Fruit fly (Drosophila melanogaster) whole organism, embryonic: ENCODE results near the gene CG31431.

ENCODE experiments used
- Aef1 ChIP-seq: fragments of 200-800 bp; sonication (Bioruptor generic); IDR thresholded peaks from 3 replicates; pipeline ENCODE4 v1.3.6; 2022; ENCODE audit warnings: missing biosample characterization, missing genetic modification characterization
- Antp ChIP-seq: fragments of 200-800 bp; sonication (Bioruptor generic); optimal IDR thresholded peaks from 3 replicates; lab custom pipeline; 2016; ENCODE audit warnings: missing biosample characterization, missing genetic modification characterization
- Awh ChIP-seq: fragments of 200-800 bp; sonication (Bioruptor generic); IDR thresholded peaks from 2 replicates; pipeline ENCODE4, ENCODE4 v1.3.6; 2022; ENCODE audit warnings: missing biosample characterization, missing genetic modification characterization
- CG10959 ChIP-seq: fragments of 200-800 bp; sonication (Bioruptor generic); IDR thresholded peaks from 2 replicates; pipeline ENCODE4 v1.3.6; 2022; ENCODE audit warnings: missing biosample characterization, missing genetic modification characterization
- CG12219 ChIP-seq: fragments of 200-800 bp; sonication (Bioruptor generic); optimal IDR thresholded peaks from 3 replicates; lab custom pipeline; 2018; ENCODE audit warnings: missing biosample characterization, mild to moderate bottlenecking, missing genetic modification characterization
- CG1233 ChIP-seq: fragments of 200-800 bp; sonication (Bioruptor generic); optimal IDR thresholded peaks from 4 replicates; lab custom pipeline; 2018; ENCODE audit warnings: missing biosample characterization, mild to moderate bottlenecking, missing genetic modification characterization
- CG14441 ChIP-seq: fragments of 200-800 bp; sonication (Bioruptor generic); IDR thresholded peaks from 2 replicates; pipeline ENCODE4 v1.3.6; 2022; ENCODE audit warnings: missing biosample characterization, missing genetic modification characterization
- CG14860 ChIP-seq: fragments of 200-800 bp; sonication (Bioruptor generic); IDR thresholded peaks from 3 replicates; pipeline ENCODE4 v1.3.6; 2022; ENCODE audit warnings: missing biosample characterization, missing genetic modification characterization; ENCODE audit not compliant: partially characterized antibody
- CG15269 ChIP-seq: fragments of 200-800 bp; sonication (Bioruptor generic); optimal IDR thresholded peaks from 2 replicates; lab custom pipeline; 2018; ENCODE audit warnings: missing biosample characterization, mild to moderate bottlenecking, missing genetic modification characterization, moderate library complexity
- CG1647 ChIP-seq: fragments of 200-800 bp; sonication (Bioruptor generic); optimal IDR thresholded peaks from 3 replicates; lab custom pipeline; 2016; ENCODE audit warnings: missing biosample characterization, missing genetic modification characterization
- CG18476 ChIP-seq: fragments of 200-800 bp; sonication (Bioruptor generic); optimal IDR thresholded peaks from 2 replicates; lab custom pipeline; 2016; ENCODE audit warnings: missing biosample characterization, mild to moderate bottlenecking, missing genetic modification characterization
- CG3995 ChIP-seq: fragments of 200-800 bp; sonication (Bioruptor generic); optimal IDR thresholded peaks from 3 replicates; lab custom pipeline; 2016; ENCODE audit warnings: missing biosample characterization, missing genetic modification characterization
- CG4404 ChIP-seq: fragments of 200-800 bp; sonication (Bioruptor generic); IDR thresholded peaks from 2 replicates; pipeline ENCODE4 v1.3.6; 2022; ENCODE audit warnings: missing biosample characterization, missing genetic modification characterization
- CG4820 ChIP-seq: fragments of 200-800 bp; sonication (Bioruptor generic); optimal IDR thresholded peaks from 3 replicates; lab custom pipeline; 2016; ENCODE audit warnings: missing biosample characterization, missing genetic modification characterization
- CG6254 ChIP-seq: fragments of 200-800 bp; sonication (Bioruptor generic); optimal IDR thresholded peaks from 3 replicates; lab custom pipeline; 2017; ENCODE audit warnings: mild to moderate bottlenecking, missing biosample characterization, missing genetic modification reagents, missing genetic modification characterization
- CG6854 ChIP-seq: fragments of 200-800 bp; sonication (Bioruptor generic); optimal IDR thresholded peaks from 3 replicates; lab custom pipeline; 2017; ENCODE audit warnings: missing biosample characterization, mild to moderate bottlenecking, missing genetic modification characterization
- CG7987 ChIP-seq: fragments of 200-800 bp; sonication (Bioruptor generic); optimal IDR thresholded peaks from 2 replicates; lab custom pipeline; 2018; ENCODE audit warnings: missing biosample characterization, mild to moderate bottlenecking, missing genetic modification characterization, moderate library complexity
- CG8290 ChIP-seq, 3 experiments: fragments of 200-800 bp; sonication (Bioruptor generic); optimal IDR thresholded peaks; 2 replicates each; lab custom pipeline; 2016 to 2019; ENCODE audit warnings: missing biosample characterization in 3 of 3, missing genetic modification characterization in 3 of 3, mild to moderate bottlenecking in 2 of 3, moderate library complexity in 1 of 3
- CG9437 ChIP-seq: fragments of 200-800 bp; sonication (Bioruptor generic); optimal IDR thresholded peaks from 2 replicates; lab custom pipeline; 2018; ENCODE audit warnings: missing biosample characterization, mild to moderate bottlenecking, missing genetic modification characterization
- Fer2 ChIP-seq: fragments of 200-800 bp; sonication (Bioruptor generic); optimal IDR thresholded peaks from 2 replicates; lab custom pipeline; 2018; ENCODE audit warnings: missing biosample characterization, mild to moderate bottlenecking, missing genetic modification characterization, moderate library complexity
- Hmr ChIP-seq: fragments of 200-800 bp; sonication (Bioruptor generic); optimal IDR thresholded peaks from 3 replicates; lab custom pipeline; 2017; ENCODE audit warnings: mild to moderate bottlenecking, missing biosample characterization, missing genetic modification reagents, missing genetic modification characterization
- Ptx1 ChIP-seq: fragments of 200-800 bp; sonication (Bioruptor generic); IDR thresholded peaks from 2 replicates; pipeline ENCODE4 v1.3.6; 2022; ENCODE audit warnings: missing biosample characterization, missing genetic modification characterization
- Sry-β ChIP-seq: fragments of 200-800 bp; sonication (Bioruptor generic); optimal IDR thresholded peaks from 2 replicates; lab custom pipeline; 2018; ENCODE audit warnings: missing biosample characterization, mild to moderate bottlenecking, missing genetic modification characterization, moderate library complexity
- Ssrp ChIP-seq: fragments of 200-800 bp; sonication (Bioruptor generic); optimal IDR thresholded peaks from 2 replicates; lab custom pipeline; 2018; ENCODE audit warnings: missing biosample characterization, mild to moderate bottlenecking, missing genetic modification characterization, moderate library complexity
- YL-1 ChIP-seq: fragments of 200-800 bp; sonication (Bioruptor generic); optimal IDR thresholded peaks from 3 replicates; lab custom pipeline; 2017; ENCODE audit warnings: missing biosample characterization, mild to moderate bottlenecking, missing genetic modification characterization
- ac ChIP-seq: fragments of 200-800 bp; sonication (Bioruptor generic); optimal IDR thresholded peaks from 3 replicates; lab custom pipeline; 2017; ENCODE audit warnings: missing biosample characterization, mild to moderate bottlenecking, missing genetic modification characterization
- cad ChIP-seq: fragments of >200 bp; optimal IDR thresholded peaks from 2 replicates; lab custom pipeline; 2017; ENCODE audit warnings: missing biosample characterization, missing genetic modification characterization
- chif ChIP-seq, 2 experiments: fragments of 200-800 bp; sonication (Bioruptor generic); optimal IDR thresholded peaks; 3 replicates each; lab custom pipeline; 2016; ENCODE audit warnings: missing biosample characterization in 2 of 2, missing genetic modification characterization in 2 of 2
- crc ChIP-seq: fragments of 200-800 bp; sonication (Bioruptor generic); optimal IDR thresholded peaks from 2 replicates; lab custom pipeline; 2016; ENCODE audit warnings: missing biosample characterization, missing genetic modification characterization
- croc ChIP-seq: fragments of 200-800 bp; sonication (Bioruptor generic); conservative IDR thresholded peaks from 3 replicates; pipeline ENCODE4 v1.3.6; 2022; ENCODE audit warnings: missing biosample characterization, missing genetic modification characterization
- crp ChIP-seq, 2 experiments: fragments of 200-800 bp; sonication (Bioruptor generic); optimal IDR thresholded peaks; 2 replicates in 1 of 2; 3 replicates in 1 of 2; lab custom pipeline; 2017; ENCODE audit warnings: missing biosample characterization in 2 of 2, missing genetic modification characterization in 2 of 2, mild to moderate bottlenecking in 1 of 2, moderate library complexity in 1 of 2
- disco-r ChIP-seq: fragments of 200-800 bp; sonication (Bioruptor generic); optimal IDR thresholded peaks from 2 replicates; lab custom pipeline; 2016; ENCODE audit warnings: missing biosample characterization, missing genetic modification characterization
- eyg ChIP-seq: fragments of 200-800 bp; sonication (Bioruptor generic); optimal IDR thresholded peaks from 3 replicates; lab custom pipeline; 2016; ENCODE audit warnings: missing biosample characterization, missing genetic modification characterization
- fd3F ChIP-seq: fragments of 200-800 bp; sonication (Bioruptor generic); optimal IDR thresholded peaks from 2 replicates; lab custom pipeline; 2018; ENCODE audit warnings: missing biosample characterization, mild to moderate bottlenecking, missing genetic modification characterization, moderate library complexity
- fd64A ChIP-seq: fragments of 200-800 bp; sonication (Bioruptor generic); optimal IDR thresholded peaks from 3 replicates; lab custom pipeline; 2018; ENCODE audit warnings: missing biosample characterization, mild to moderate bottlenecking, missing genetic modification characterization
- gsb-n ChIP-seq: fragments of 200-800 bp; sonication (Bioruptor generic); optimal IDR thresholded peaks from 3 replicates; lab custom pipeline; 2018; ENCODE audit warnings: missing biosample characterization, mild to moderate bottlenecking, missing genetic modification characterization
- gt ChIP-seq: fragments of 200-800 bp; sonication (Bioruptor generic); IDR thresholded peaks from 2 replicates; pipeline ENCODE4 v1.3.6; 2022; ENCODE audit warnings: missing biosample characterization, missing genetic modification characterization
- insv ChIP-seq, 2 experiments: fragments of 200-800 bp; sonication (Bioruptor generic); optimal IDR thresholded peaks; 3 replicates each; lab custom pipeline; 2016 to 2018; ENCODE audit warnings: missing biosample characterization in 2 of 2, missing genetic modification characterization in 2 of 2
- ken ChIP-seq: fragments of 200-800 bp; sonication (Bioruptor generic); IDR thresholded peaks from 3 replicates; pipeline ENCODE4 v1.3.6; 2022; ENCODE audit warnings: missing biosample characterization, missing genetic modification characterization
- klu ChIP-seq: fragments of 200-800 bp; sonication (Bioruptor generic); IDR thresholded peaks from 2 replicates; pipeline ENCODE4 v1.3.6; 2022; ENCODE audit warnings: missing biosample characterization, missing genetic modification characterization
- lilli ChIP-seq: fragments of 200-800 bp; sonication (Bioruptor generic); optimal IDR thresholded peaks from 3 replicates; lab custom pipeline; 2016; ENCODE audit warnings: missing biosample characterization, missing genetic modification characterization
- mirr ChIP-seq: fragments of 200-800 bp; sonication (Bioruptor generic); optimal IDR thresholded peaks from 3 replicates; lab custom pipeline; 2018; ENCODE audit warnings: missing biosample characterization, mild to moderate bottlenecking, missing genetic modification characterization
- mld ChIP-seq: fragments of 200-800 bp; sonication (Bioruptor generic); IDR thresholded peaks from 3 replicates; pipeline ENCODE4 v1.3.6; 2022; ENCODE audit warnings: missing biosample characterization, missing genetic modification characterization; ENCODE audit not compliant: partially characterized antibody
- nom ChIP-seq: fragments of 200-800 bp; sonication (Bioruptor generic); optimal IDR thresholded peaks from 2 replicates; lab custom pipeline; 2017; ENCODE audit warnings: missing biosample characterization, missing genetic modification characterization, mild to moderate bottlenecking, moderate library complexity, missing genetic modification reagents
- pho ChIP-seq: fragments of 200-800 bp; sonication (Bioruptor generic); optimal IDR thresholded peaks from 2 replicates; lab custom pipeline; 2016; ENCODE audit warnings: missing biosample characterization, missing genetic modification characterization
- run ChIP-seq: fragments of 200-800 bp; sonication (Bioruptor generic); optimal IDR thresholded peaks from 3 replicates; lab custom pipeline; 2018; ENCODE audit warnings: missing biosample characterization, mild to moderate bottlenecking, missing genetic modification characterization
- sim ChIP-seq: fragments of 200-800 bp; sonication (Bioruptor generic); IDR thresholded peaks from 2 replicates; pipeline ENCODE4 v1.3.6; 2022; ENCODE audit warnings: missing biosample characterization, missing genetic modification characterization
- so ChIP-seq: fragments of 200-800 bp; sonication (Bioruptor generic); IDR thresholded peaks from 3 replicates; pipeline ENCODE4 v1.3.6; 2022; ENCODE audit warnings: missing biosample characterization, missing genetic modification characterization
- sqz ChIP-seq: fragments of 200-800 bp; sonication (Bioruptor generic); optimal IDR thresholded peaks from 3 replicates; lab custom pipeline; 2018; ENCODE audit warnings: missing biosample characterization, mild to moderate bottlenecking, missing genetic modification characterization
- tll ChIP-seq, 2 experiments: fragments of 200-800 bp in 1 of 2; fragments of >200 bp in 1 of 2; sonication (Bioruptor generic) in 1 of 2; optimal IDR thresholded peaks; 2 replicates each; lab custom pipeline; 2017 to 2019; ENCODE audit warnings: missing biosample characterization in 2 of 2, missing genetic modification characterization in 2 of 2, mild to moderate bottlenecking in 1 of 2, moderate library complexity in 1 of 2

Gene CG31431

dm6 chr3R:21849988-21850460, 20.5 kb upstream of the CG31431 start (continued):
- TF ChIP-seq CG9437 (GFP tag; lab: Kevin White, UChicago) (peak; percentile 11), CG8290 (GFP tag; optimal IDR thresholded peaks at IDR 0.05; lab: Kevin White, UChicago) (peak; percentile 58), CG8290 (tag; optimal IDR thresholded peaks at IDR 0.05; lab: Kevin White, UChicago) (no peak), CG18476 (GFP tag; lab: Kevin White, UChicago) (no peak), CG7987 (GFP tag; lab: Kevin White, UChicago) (no peak), nom (no peak), CG1647 (GFP tag; lab: Kevin White, UChicago) (no peak), fd64A (peak; percentile 22), Ptx1 (GFP tag; lab: Robert Waterston, UW) (no peak; the same call in 1 of the 2 replicates), crc (peak; percentile 18), sqz (GFP tag; lab: Kevin White, UChicago) (no peak), Ssrp (peak; percentile 64), so (GFP tag; lab: Robert Waterston, UW) (no peak), Awh (peak; percentile 49; the same call in 1 of the 2 replicates), CG14860 (no peak), ken (GFP tag; lab: Robert Waterston, UW) (peak; percentile 64; the same call in 1 of the 3 replicates), pho (GFP tag; lab: Kevin White, UChicago) (no peak), CG3995 (GFP tag; lab: Kevin White, UChicago) (no peak), tll (GFP tag; optimal IDR thresholded peaks at IDR 0.05; lab: Kevin White, UChicago) (no peak), cad (GFP tag; lab: Kevin White, UChicago) (no peak), Hmr (GFP tag; lab: Kevin White, UChicago) (no peak), ac (GFP tag; lab: Kevin White, UChicago) (no peak), lilli (GFP tag; lab: Kevin White, UChicago) (peak; percentile 64), Fer2 (no peak), sim (GFP tag; lab: Robert Waterston, UW) (no peak), gt (GFP tag; lab: Robert Waterston, UW) (no peak), CG1233 (GFP tag; lab: Kevin White, UChicago) (no peak), Sry-β (GFP tag; lab: Kevin White, UChicago) (no peak), CG6254 (GFP tag; lab: Kevin White, UChicago) (peak; percentile 15), YL-1 (GFP tag; lab: Kevin White, UChicago) (peak; percentile 1), CG4820 (peak; percentile 32), chif (GFP tag; optimal IDR thresholded peaks at IDR 0.05; lab: Kevin White, UChicago) (peak; percentile 37 to 67), klu (GFP tag; lab: Robert Waterston, UW) (no peak), CG6854 (no peak), CG15269 (tag; lab: Kevin White, UChicago) (no peak), croc (peak; percentile 45; the same call in 1 of the 3 replicates), insv (GFP tag; optimal IDR thresholded peaks at IDR 0.05; lab: Kevin White, UChicago) (peak in 1 of 2 experiments; percentile 7), CG14441 (GFP tag; lab: Robert Waterston, UW) (no peak), mirr (GFP tag; lab: Kevin White, UChicago) (no peak), CG12219 (GFP tag; lab: Kevin White, UChicago) (peak; percentile 18), CG4404 (GFP tag; lab: Robert Waterston, UW) (0 out of 2 replicates have a peak, but pooled peaks have one; percentile 40), disco-r (no peak), eyg (GFP tag; lab: Kevin White, UChicago) (no peak), Aef1 (GFP tag; lab: Robert Waterston, UW) (no peak), Antp (GFP tag; lab: Kevin White, UChicago) (peak; percentile 57), mld (GFP tag; lab: Robert Waterston, UW) (no peak), gsb-n (tag; lab: Kevin White, UChicago) (peak; percentile 68), crp (GFP tag; optimal IDR thresholded peaks at IDR 0.05; lab: Kevin White, UChicago) (no peak), fd3F (no peak), run (tag; lab: Kevin White, UChicago) (no peak), CG10959 (GFP tag; lab: Robert Waterston, UW) (0 out of 2 replicates have a peak, but pooled peaks have one; percentile 28)
